Worm (Caenorhabditis elegans) whole organism, late embryonic: ENCODE measurements around the gene F53A9.7.

Experiments
- ama-1 ChIP-seq: fragments of 150-350 bp; optimal IDR thresholded peaks from 2 replicates; lab custom pipeline; 2014
- dmd-4 ChIP-seq: sonication (generic microtip); optimal IDR thresholded peaks from 2 replicates; lab custom pipeline; 2016; ENCODE audit warnings: borderline replicate concordance, missing genetic modification characterization, missing compliant biosample characterization
- ets-4 ChIP-seq: sonication (generic microtip); optimal IDR thresholded peaks from 2 replicates; lab custom pipeline; 2016; ENCODE audit warnings: missing genetic modification characterization, missing compliant biosample characterization
- odd-2 ChIP-seq: sonication (generic microtip); optimal IDR thresholded peaks from 2 replicates; lab custom pipeline; 2017; ENCODE audit warnings: antibody characterized with exemption, mild to moderate bottlenecking, missing genetic modification characterization, missing compliant biosample characterization
- ref-2 ChIP-seq: sonication (generic microtip); optimal IDR thresholded peaks from 2 replicates; lab custom pipeline; 2016; ENCODE audit warnings: missing genetic modification characterization, missing compliant biosample characterization
- sdc-2 ChIP-seq: sonication (generic microtip); optimal IDR thresholded peaks from 2 replicates; lab custom pipeline; 2016; ENCODE audit warnings: missing genotype, missing genetic modification characterization, missing compliant biosample characterization
- tbx-7 ChIP-seq: sonication (generic microtip); optimal IDR thresholded peaks from 2 replicates; lab custom pipeline; 2016; ENCODE audit warnings: missing genotype, missing genetic modification characterization, missing compliant biosample characterization

DNA sequence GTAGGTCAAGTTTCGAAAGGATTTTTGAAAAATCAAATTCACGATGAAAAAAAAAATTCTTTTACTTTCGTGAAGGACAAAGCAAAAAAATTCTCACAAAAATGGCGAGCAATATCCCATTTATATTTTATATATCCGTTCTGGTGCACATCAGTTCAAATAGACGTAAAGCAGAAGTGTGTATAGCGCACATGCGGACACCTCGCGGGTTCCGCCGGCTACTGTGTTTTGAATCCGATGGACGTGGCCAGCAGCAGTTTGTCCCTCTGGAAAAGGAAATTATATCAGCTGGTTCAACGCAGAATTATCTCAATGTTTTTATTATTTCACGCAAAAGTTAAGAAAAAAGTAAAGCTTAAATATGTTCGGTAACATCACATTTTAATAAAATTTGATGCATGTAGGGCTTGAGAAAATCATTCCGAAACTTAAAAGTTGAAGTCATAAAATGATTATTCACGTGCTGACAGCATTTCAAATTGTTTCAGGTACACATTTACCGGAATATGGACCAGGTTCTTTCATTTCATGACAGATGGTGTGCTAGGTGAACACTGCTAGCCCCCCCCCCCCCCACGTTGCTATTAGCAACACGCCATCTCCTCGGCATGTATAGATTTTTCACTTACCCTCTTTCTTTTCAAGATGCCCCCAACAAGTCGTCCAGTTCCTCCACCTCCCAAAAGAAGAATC lies 12.9 kb downstream of the F53A9.7 start, which contains the start of gene jbts-14:
- no peak for TF ChIP-seq tbx-7 (tag; lab: Kevin White, UChicago)
- no peak for TF ChIP-seq ama-1
- TF ChIP-seq ref-2, result no peak
- no peak for TF ChIP-seq dmd-4
- no peak for TF ChIP-seq ets-4 (tag; lab: Kevin White, UChicago)
- TF ChIP-seq odd-2 (tag; lab: Kevin White, UChicago), result no peak
- TF ChIP-seq sdc-2 (tag; lab: Kevin White, UChicago), result no peak
